Worm (Caenorhabditis elegans) whole organism, late embryonic: ENCODE data around the gene pygl-1.
A peak's percentile ranks its signal among the peaks of the same experiment; 100 is the strongest.
"Not testable (repeated sequence)": the region's sequence is repeated elsewhere in the genome, so short reads cannot be mapped to it uniquely, and the experiment has no call there.

ENCODE experiments used
- C08G9.2 ChIP-seq: sonication (generic microtip); optimal IDR thresholded peaks from 2 replicates; lab custom pipeline; 2016; ENCODE audit warnings: mild to moderate bottlenecking, missing genetic modification characterization, moderate library complexity, missing compliant biosample characterization
- T23F11.4 ChIP-seq: fragments of 200-800 bp; sonication (Bioruptor generic); optimal IDR thresholded peaks from 2 replicates; lab custom pipeline; 2018; ENCODE audit warnings: mild to moderate bottlenecking, missing genetic modification characterization, missing compliant biosample characterization
- Y22D7AL.16 ChIP-seq: sonication (generic microtip); optimal IDR thresholded peaks from 2 replicates; lab custom pipeline; 2016; ENCODE audit warnings: missing genetic modification characterization, missing compliant biosample characterization
- ceh-22 ChIP-seq: sonication (generic microtip); optimal IDR thresholded peaks from 2 replicates; lab custom pipeline; 2017; ENCODE audit warnings: missing biosample characterization, missing genetic modification characterization
- ceh-30 ChIP-seq: fragments of 150-350 bp; optimal IDR thresholded peaks from 2 replicates; lab custom pipeline; 2014; ENCODE audit warnings: missing biosample characterization, missing genetic modification characterization
- ceh-48 ChIP-seq: sonication (generic microtip); optimal IDR thresholded peaks from 2 replicates; lab custom pipeline; 2016; ENCODE audit warnings: missing genetic modification characterization, inconsistent platforms, missing compliant biosample characterization
- ceh-6 ChIP-seq: fragments of 200-800 bp; sonication (Bioruptor generic); optimal IDR thresholded peaks from 2 replicates; lab custom pipeline; 2018; ENCODE audit warnings: mild to moderate bottlenecking, missing genetic modification characterization, missing compliant biosample characterization
- dmd-4 ChIP-seq: sonication (generic microtip); optimal IDR thresholded peaks from 2 replicates; lab custom pipeline; 2016; ENCODE audit warnings: borderline replicate concordance, missing genetic modification characterization, missing compliant biosample characterization
- dve-1 ChIP-seq: sonication (generic microtip); optimal IDR thresholded peaks from 2 replicates; lab custom pipeline; 2017; ENCODE audit warnings: antibody characterized with exemption, mild to moderate bottlenecking, missing genetic modification characterization, missing compliant biosample characterization
- elt-2 ChIP-seq: sonication (generic microtip); optimal IDR thresholded peaks from 2 replicates; lab custom pipeline; 2016; ENCODE audit warnings: missing genetic modification reagents, missing genetic modification characterization, missing compliant biosample characterization
- elt-4 ChIP-seq: sonication (generic microtip); optimal IDR thresholded peaks from 2 replicates; lab custom pipeline; 2016; ENCODE audit warnings: missing genetic modification characterization, missing compliant biosample characterization
- fax-1 ChIP-seq: sonication (generic microtip); optimal IDR thresholded peaks from 2 replicates; lab custom pipeline; 2016; ENCODE audit warnings: missing genotype, missing genetic modification characterization, missing compliant biosample characterization
- fkh-10 ChIP-seq: fragments of 150-350 bp; optimal IDR thresholded peaks from 2 replicates; lab custom pipeline; 2014; ENCODE audit warnings: missing biosample characterization, missing genetic modification reagents, missing genetic modification characterization
- hlh-15 ChIP-seq: sonication (generic microtip); optimal IDR thresholded peaks from 2 replicates; lab custom pipeline; 2016; ENCODE audit warnings: missing genetic modification characterization, missing compliant biosample characterization
- hlh-8 ChIP-seq: sonication (generic microtip); optimal IDR thresholded peaks from 2 replicates; lab custom pipeline; 2016; ENCODE audit warnings: missing genotype, missing genetic modification characterization, missing compliant biosample characterization
- lim-6 ChIP-seq: sonication (generic microtip); optimal IDR thresholded peaks from 2 replicates; lab custom pipeline; 2016; ENCODE audit warnings: missing genetic modification characterization, missing compliant biosample characterization
- mec-3 ChIP-seq: sonication (generic microtip); optimal IDR thresholded peaks from 2 replicates; lab custom pipeline; 2016; ENCODE audit warnings: borderline replicate concordance, missing genetic modification characterization, missing compliant biosample characterization
- nfya-1 ChIP-seq: sonication (generic microtip); optimal IDR thresholded peaks from 2 replicates; lab custom pipeline; 2017; ENCODE audit warnings: missing genetic modification characterization, mild to moderate bottlenecking, missing compliant biosample characterization, antibody characterized with exemption, moderate library complexity
- nhr-11 ChIP-seq: fragments of 150-350 bp; optimal IDR thresholded peaks from 2 replicates; lab custom pipeline; 2014; ENCODE audit warnings: missing biosample characterization, missing genetic modification characterization
- npax-4 ChIP-seq: sonication (generic microtip); optimal IDR thresholded peaks from 2 replicates; lab custom pipeline; 2016; ENCODE audit warnings: missing genetic modification characterization, missing compliant biosample characterization
- pag-3 ChIP-seq: sonication (generic microtip); optimal IDR thresholded peaks from 2 replicates; lab custom pipeline; 2016; ENCODE audit warnings: missing compliant biosample characterization, missing genetic modification characterization, borderline replicate concordance
- pax-1 ChIP-seq: fragments of 150-350 bp; optimal IDR thresholded peaks from 2 replicates; lab custom pipeline; 2014; ENCODE audit warnings: missing biosample characterization, missing genetic modification characterization
- pha-2 ChIP-seq: sonication (generic microtip); optimal IDR thresholded peaks from 2 replicates; lab custom pipeline; 2017; ENCODE audit warnings: mild to moderate bottlenecking, missing genetic modification characterization, missing compliant biosample characterization
- pros-1 ChIP-seq: fragments of 150-350 bp; optimal IDR thresholded peaks from 2 replicates; lab custom pipeline; 2014; ENCODE audit warnings: missing biosample characterization, missing genetic modification reagents, missing genetic modification characterization
- rnt-1 ChIP-seq: sonication (generic microtip); optimal IDR thresholded peaks from 2 replicates; lab custom pipeline; 2016; ENCODE audit warnings: missing genetic modification characterization, missing compliant biosample characterization
- sdc-2 ChIP-seq: sonication (generic microtip); optimal IDR thresholded peaks from 2 replicates; lab custom pipeline; 2016; ENCODE audit warnings: missing genotype, missing genetic modification characterization, missing compliant biosample characterization
- syd-9 ChIP-seq: sonication (generic microtip); optimal IDR thresholded peaks from 2 replicates; lab custom pipeline; 2016; ENCODE audit warnings: mild to moderate bottlenecking, missing genetic modification characterization, moderate library complexity, missing compliant biosample characterization
- ttx-3 ChIP-seq: sonication (generic microtip); optimal IDR thresholded peaks from 2 replicates; lab custom pipeline; 2016; ENCODE audit warnings: missing genetic modification reagents, missing genetic modification characterization, missing compliant biosample characterization
- unc-86 ChIP-seq: sonication (generic microtip); optimal IDR thresholded peaks from 2 replicates; lab custom pipeline; 2016; ENCODE audit warnings: missing genetic modification characterization, missing compliant biosample characterization
- zip-5 ChIP-seq: sonication (generic microtip); optimal IDR thresholded peaks from 2 replicates; lab custom pipeline; 2016; ENCODE audit warnings: missing genetic modification characterization, missing compliant biosample characterization

Gene pygl-1

DNA sequence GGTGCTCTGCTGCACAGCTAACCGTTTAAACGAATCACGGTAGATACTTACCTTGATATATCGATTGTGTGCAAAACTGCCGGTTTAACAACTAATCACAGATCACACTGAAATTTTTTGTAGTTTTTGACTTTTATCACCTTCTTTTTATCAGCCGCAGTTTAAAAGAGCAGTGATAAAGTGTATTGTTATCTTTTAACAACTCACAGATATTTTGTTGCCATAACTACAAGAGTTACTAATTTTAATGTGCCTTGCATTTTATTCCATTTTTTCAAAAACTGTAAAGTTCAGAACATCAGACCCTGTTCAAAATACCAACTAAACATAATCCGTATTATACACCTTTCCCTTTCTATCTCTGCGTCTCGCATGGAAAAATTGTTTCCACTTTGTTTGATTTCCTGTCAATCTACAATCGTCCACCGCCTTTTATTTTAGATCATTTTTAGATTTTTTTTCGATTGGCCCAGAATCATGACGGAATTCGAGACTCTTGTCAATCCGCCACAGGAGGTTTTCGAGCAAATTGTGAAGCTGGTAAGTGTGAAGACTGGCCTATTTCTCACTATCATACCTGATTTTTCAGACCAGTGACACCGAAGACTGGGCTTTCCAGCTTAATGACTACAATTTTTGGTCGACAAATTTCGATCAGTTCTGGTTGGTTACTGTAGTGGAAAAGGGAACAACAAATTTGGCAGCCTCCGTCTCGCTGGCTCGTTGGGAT lies 25.9 kb upstream of the pygl-1 start, which contains the start of gene T24A6.20:
Gene T24A6.20 (plus strand): TSS at position 395 of the 730 bp plus-strand sequence.
- TF ChIP-seq elt-2 (tag; lab: Kevin White, UChicago) (peak; percentile 86), fax-1 (tag; lab: Kevin White, UChicago) (no peak), pha-2 (tag; lab: Kevin White, UChicago) (no peak), hlh-8 (tag; lab: Kevin White, UChicago) (no peak)

DNA sequence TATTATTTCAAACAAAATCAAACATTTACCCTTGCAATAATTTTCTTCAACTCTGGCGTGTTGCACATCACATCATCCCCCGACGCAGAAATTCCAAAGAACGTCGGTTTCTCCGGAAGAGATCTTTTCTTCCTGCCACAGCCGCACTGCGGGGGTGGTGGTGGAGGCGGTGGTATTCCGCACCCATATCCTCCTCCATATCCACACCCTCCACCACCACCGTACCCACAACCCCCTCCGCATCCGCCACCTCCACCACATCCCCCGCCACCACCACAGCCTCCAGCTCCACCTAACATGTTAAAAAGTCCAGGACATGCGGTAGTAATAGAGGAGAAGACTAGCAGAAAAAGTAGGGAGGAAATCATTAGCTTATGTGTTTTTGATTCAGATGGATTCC lies 24.0 kb upstream of the pygl-1 start, which contains the start of gene grl-29:
Gene grl-29 (minus strand): TSS at position 368 of the 400 bp plus-strand sequence.
- TF ChIP-seq ceh-6 (GFP tag; lab: Kevin White, UChicago) (no peak), syd-9 (tag; lab: Kevin White, UChicago) (no peak), nhr-11 (tag; lab: Kevin White, UChicago) (no peak), ttx-3 (no peak), npax-4 (tag; lab: Kevin White, UChicago) (no peak), elt-4 (tag; lab: Kevin White, UChicago) (no peak), unc-86 (tag; lab: Kevin White, UChicago) (no peak), mec-3 (tag; lab: Kevin White, UChicago) (no peak)

DNA sequence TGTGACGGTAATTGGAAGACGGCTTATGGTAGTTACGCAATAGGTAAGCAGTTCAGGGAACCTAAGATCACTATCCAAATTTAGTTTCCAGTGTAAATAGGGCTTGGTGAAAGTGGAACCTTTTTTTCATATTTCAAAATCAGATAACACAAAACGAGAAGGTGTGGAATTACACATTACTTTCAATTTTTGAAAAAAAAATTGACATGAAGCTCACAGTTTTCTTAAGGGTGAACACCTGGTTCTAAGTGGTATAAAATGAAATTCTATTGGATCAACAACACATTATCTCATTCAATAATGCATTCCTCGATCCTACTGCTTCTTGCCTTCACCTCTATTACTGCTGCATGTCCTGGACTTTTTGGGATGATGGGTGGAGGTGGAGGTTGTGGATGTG lies 22.8 kb upstream of the pygl-1 start, which contains the start of gene grl-30:
Gene grl-30 (plus strand): TSS at position 301 of the 400 bp plus-strand sequence.
- TF ChIP-seq pha-2 (tag; lab: Kevin White, UChicago) (no peak), pax-1 (tag; lab: Kevin White, UChicago) (no peak), sdc-2 (tag; lab: Kevin White, UChicago) (no peak), hlh-15 (tag; lab: Kevin White, UChicago) (no peak), Y22D7AL.16 (tag; lab: Kevin White, UChicago) (no peak), mec-3 (tag; lab: Kevin White, UChicago) (no peak), C08G9.2 (tag; lab: Kevin White, UChicago) (no peak), nfya-1 (tag; lab: Kevin White, UChicago) (no peak), elt-2 (tag; lab: Kevin White, UChicago) (no peak), npax-4 (tag; lab: Kevin White, UChicago) (no peak), pros-1 (tag; lab: Kevin White, UChicago) (no peak), nhr-11 (tag; lab: Kevin White, UChicago) (no peak), rnt-1 (tag; lab: Kevin White, UChicago) (no peak)

DNA sequence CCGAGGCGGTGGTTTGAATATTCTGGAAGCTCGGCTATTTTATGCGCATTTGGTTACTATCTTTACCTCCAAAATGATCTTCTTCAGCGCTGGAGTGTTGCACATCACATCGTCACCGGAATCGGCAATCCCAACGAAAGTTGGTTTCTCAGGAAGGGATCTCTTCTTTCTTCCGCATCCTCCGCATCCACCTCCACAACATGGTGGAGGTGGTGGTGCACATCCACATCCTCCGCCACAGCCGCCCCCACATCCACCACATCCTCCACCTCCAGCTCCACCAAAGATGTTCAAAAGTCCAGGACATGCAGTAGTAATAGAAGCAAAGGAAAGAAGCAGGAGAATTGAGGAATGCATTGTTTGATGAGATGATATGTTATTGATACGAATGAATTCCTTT lies 21.4 kb upstream of the pygl-1 start, which contains the start of gene grl-31:
Gene grl-31 (minus strand): TSS at position 357 of the 400 bp plus-strand sequence.
- TF ChIP-seq ceh-22 (tag; lab: Kevin White, UChicago): no peak
- no peak for TF ChIP-seq fkh-10 (GFP tag; lab: Kevin White, UChicago)
- TF ChIP-seq zip-5 (tag; lab: Kevin White, UChicago): no peak
- TF ChIP-seq ceh-48 (tag; lab: Kevin White, UChicago): no peak
- no peak for TF ChIP-seq sdc-2 (tag; lab: Kevin White, UChicago)
- no peak for TF ChIP-seq fax-1 (tag; lab: Kevin White, UChicago)
- no peak for TF ChIP-seq T23F11.4
- no peak for TF ChIP-seq dve-1 (tag; lab: Kevin White, UChicago)
- no peak for TF ChIP-seq ceh-30 (tag; lab: Kevin White, UChicago)
- no peak for TF ChIP-seq lim-6 (tag; lab: Kevin White, UChicago)

DNA sequence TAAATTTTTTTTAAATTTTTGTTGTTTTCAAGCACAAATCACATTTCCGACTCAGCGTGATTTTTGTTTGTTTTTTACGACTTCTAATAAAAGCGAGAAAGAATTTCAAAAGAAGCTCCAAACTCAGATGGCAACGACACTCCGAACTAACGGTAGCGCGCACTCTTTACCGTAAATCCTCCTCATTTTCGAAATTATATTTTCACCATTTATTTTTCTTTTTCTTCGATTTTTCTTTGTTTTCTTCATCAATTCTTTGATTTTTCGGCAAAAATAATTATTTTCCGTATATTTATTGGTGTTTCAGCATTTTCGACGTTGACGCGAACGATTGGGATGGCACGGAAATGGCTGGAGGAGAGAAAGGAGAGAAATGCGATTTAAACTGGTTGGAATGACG lies 20.1 kb upstream of the pygl-1 start, which contains the start of gene T24A6.1:
Gene T24A6.1 (plus strand): TSS at position 301 of the 400 bp plus-strand sequence.
- TF ChIP-seq dmd-4 (tag; lab: Kevin White, UChicago); pag-3; ceh-48 (tag; lab: Kevin White, UChicago): not testable (repeated sequence)
